Worm (Caenorhabditis elegans) whole organism, early embryonic: Measurements from ENCODE around the gene F15B9.8.

Experiments
- aly-1 ChIP-seq: sonication (generic microtip); optimal IDR thresholded peaks from 2 replicates; lab custom pipeline; 2016; ENCODE audit warnings: missing genetic modification characterization, missing compliant biosample characterization
- ama-1 ChIP-seq: fragments of 150-350 bp; optimal IDR thresholded peaks from 2 replicates; lab custom pipeline; 2014
- ceh-13 ChIP-seq: fragments of 200-800 bp; sonication (Bioruptor generic); optimal IDR thresholded peaks from 2 replicates; lab custom pipeline; 2018; ENCODE audit warnings: mild to moderate bottlenecking, missing genetic modification characterization, missing compliant biosample characterization
- ceh-36 ChIP-seq: sonication (generic microtip); optimal IDR thresholded peaks from 2 replicates; lab custom pipeline; 2016; ENCODE audit warnings: missing genetic modification characterization, inconsistent platforms, missing compliant biosample characterization
- ets-7 ChIP-seq: sonication (generic microtip); optimal IDR thresholded peaks from 2 replicates; lab custom pipeline; 2016; ENCODE audit warnings: missing genotype, missing genetic modification characterization, missing compliant biosample characterization
- hmg-4 ChIP-seq: fragments of 200-800 bp; sonication (Bioruptor generic); optimal IDR thresholded peaks from 2 replicates; lab custom pipeline; 2018; ENCODE audit warnings: mild to moderate bottlenecking, missing genetic modification characterization, missing compliant biosample characterization
- scrt-1 ChIP-seq: fragments of 200-800 bp; sonication (Bioruptor generic); IDR thresholded peaks from 2 replicates; pipeline ENCODE4 v1.3.6; 2022; ENCODE audit warnings: missing genetic modification characterization, missing compliant biosample characterization
- sea-1 ChIP-seq: fragments of 200-800 bp; sonication (Bioruptor generic); conservative IDR thresholded peaks from 2 replicates; pipeline ENCODE4 v1.3.6; 2022; ENCODE audit warnings: missing genetic modification characterization, missing compliant biosample characterization
- tbx-11 ChIP-seq: fragments of 200-800 bp; sonication (Bioruptor generic); IDR thresholded peaks from 2 replicates; pipeline ENCODE4 v1.3.6; 2022; ENCODE audit warnings: missing genetic modification characterization, missing compliant biosample characterization
- tbx-37 ChIP-seq: fragments of 200-800 bp; sonication (Bioruptor generic); conservative IDR thresholded peaks from 2 replicates; pipeline ENCODE4 v1.3.6; 2022; ENCODE audit warnings: missing genetic modification reagents, missing genetic modification characterization, missing compliant biosample characterization
- tra-4 ChIP-seq: sonication (generic microtip); optimal IDR thresholded peaks from 2 replicates; lab custom pipeline; 2017; ENCODE audit warnings: missing genetic modification characterization, missing compliant biosample characterization

DNA sequence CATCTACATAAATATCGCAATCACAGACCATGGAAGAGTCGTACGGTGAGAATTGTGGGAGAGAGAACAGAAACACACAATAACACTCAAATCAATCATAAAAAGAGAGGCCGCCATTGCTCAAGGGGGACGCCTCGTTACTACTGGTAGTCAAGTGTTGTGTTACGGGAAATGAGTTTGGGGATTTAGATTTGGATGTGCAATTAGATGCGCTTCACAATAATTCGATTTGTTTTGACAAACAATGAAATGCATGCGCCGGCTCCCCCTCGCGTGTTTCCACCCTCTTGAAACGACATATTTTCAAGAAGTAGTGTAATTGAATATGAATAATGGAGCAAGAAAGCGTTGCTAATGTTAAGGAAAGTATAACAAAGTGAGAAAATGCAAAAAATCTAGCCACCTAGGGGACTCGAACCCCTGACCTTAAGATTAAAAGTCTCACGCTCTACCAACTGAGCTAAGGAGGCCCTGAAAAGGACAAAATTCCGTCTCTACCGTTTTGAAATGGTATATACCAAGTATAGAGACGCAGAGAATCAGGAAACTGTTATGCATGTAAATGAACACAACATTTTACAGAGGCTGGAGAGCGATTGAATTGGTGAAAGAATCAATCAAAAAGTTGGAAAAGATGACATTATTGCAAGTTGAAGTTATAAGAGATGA, 38.4 kb downstream of the F15B9.8 start:
- no peak for TF ChIP-seq tbx-37 (GFP tag; lab: Robert Waterston, UW)
- TF ChIP-seq ceh-36, result no peak
- no peak for TF ChIP-seq tra-4 (tag; lab: Kevin White, UChicago)
- TF ChIP-seq sea-1 (GFP tag; lab: Robert Waterston, UW), result no peak
- no peak for TF ChIP-seq aly-1 (tag; lab: Kevin White, UChicago)
- TF ChIP-seq hmg-4 (GFP tag; lab: Kevin White, UChicago), result no peak
- no peak for TF ChIP-seq scrt-1 (GFP tag; lab: Robert Waterston, UW)
- no peak for TF ChIP-seq ceh-13 (GFP tag; lab: Kevin White, UChicago)
- no peak for TF ChIP-seq ama-1 (lab: Kevin White, UChicago)
- no peak for TF ChIP-seq tbx-11 (GFP tag; lab: Robert Waterston, UW)
- TF ChIP-seq ets-7 (tag; lab: Kevin White, UChicago), result no peak
